Fruit fly (Drosophila melanogaster) whole organism, embryonic: ENCODE measurements around the gene CG5196.
A peak's percentile ranks its signal among the peaks of the same experiment; 100 is the strongest.

Experiments
- Ada2b ChIP-seq: fragments of 200-800 bp; sonication (Bioruptor generic); IDR thresholded peaks from 2 replicates; pipeline ENCODE4 v1.3.6; 2022; ENCODE audit warnings: missing biosample characterization, missing genetic modification characterization
- CG10274 ChIP-seq: fragments of 200-800 bp; sonication (Bioruptor generic); optimal IDR thresholded peaks from 3 replicates; lab custom pipeline; 2017; ENCODE audit warnings: missing biosample characterization, mild to moderate bottlenecking, missing genetic modification characterization
- CG10431 ChIP-seq: fragments of 200-800 bp; sonication (Bioruptor generic); optimal IDR thresholded peaks from 3 replicates; lab custom pipeline; 2018; ENCODE audit warnings: missing biosample characterization, mild to moderate bottlenecking, missing genetic modification characterization
- CG10654 ChIP-seq: fragments of 200-800 bp; sonication (Bioruptor generic); optimal IDR thresholded peaks from 2 replicates; lab custom pipeline; 2016; ENCODE audit warnings: missing biosample characterization, missing genetic modification characterization
- CG10959 ChIP-seq: fragments of 200-800 bp; sonication (Bioruptor generic); IDR thresholded peaks from 2 replicates; pipeline ENCODE4 v1.3.6; 2022; ENCODE audit warnings: missing biosample characterization, missing genetic modification characterization
- CG11696 ChIP-seq: fragments of 200-800 bp; sonication (Bioruptor generic); IDR thresholded peaks from 2 replicates; pipeline ENCODE4 v1.3.6; 2022; ENCODE audit warnings: missing biosample characterization, missing genetic modification characterization
- CG13296 ChIP-seq: fragments of 200-800 bp; sonication (Bioruptor generic); optimal IDR thresholded peaks from 3 replicates; lab custom pipeline; 2018; ENCODE audit warnings: missing biosample characterization, mild to moderate bottlenecking, missing genetic modification characterization
- CG13894 ChIP-seq: fragments of 200-800 bp; sonication (Bioruptor generic); optimal IDR thresholded peaks from 3 replicates; lab custom pipeline; 2018; ENCODE audit warnings: missing biosample characterization, mild to moderate bottlenecking, missing genetic modification characterization, moderate library complexity
- CG16815 ChIP-seq: fragments of 200-800 bp; sonication (Bioruptor generic); optimal IDR thresholded peaks from 3 replicates; lab custom pipeline; 2017; ENCODE audit warnings: missing biosample characterization, mild to moderate bottlenecking, missing genetic modification characterization
- CG2120 ChIP-seq: fragments of 200-800 bp; sonication (Bioruptor generic); optimal IDR thresholded peaks from 3 replicates; lab custom pipeline; 2016; ENCODE audit warnings: missing biosample characterization, missing genetic modification characterization
- CG2889 ChIP-seq: fragments of 200-800 bp; sonication (Bioruptor generic); IDR thresholded peaks from 3 replicates; pipeline ENCODE4 v1.3.6; 2022; ENCODE audit warnings: missing biosample characterization, missing genetic modification characterization
- CG7372 ChIP-seq: fragments of 200-800 bp; sonication (Bioruptor generic); IDR thresholded peaks from 2 replicates; pipeline ENCODE4 v1.3.6; 2022; ENCODE audit warnings: missing biosample characterization, missing genetic modification characterization
- CG9437 ChIP-seq: fragments of 200-800 bp; sonication (Bioruptor generic); optimal IDR thresholded peaks from 2 replicates; lab custom pipeline; 2018; ENCODE audit warnings: missing biosample characterization, mild to moderate bottlenecking, missing genetic modification characterization
- CG9932 ChIP-seq: fragments of 200-800 bp; sonication (Bioruptor generic); IDR thresholded peaks from 2 replicates; pipeline ENCODE4 v1.3.6; 2022; ENCODE audit warnings: missing biosample characterization, missing genetic modification characterization
- CTCF ChIP-seq: fragments of 200-800 bp; sonication (Bioruptor generic); optimal IDR thresholded peaks from 2 replicates; lab custom pipeline; 2017; ENCODE audit warnings: missing biosample characterization, mild to moderate bottlenecking, missing genetic modification characterization, moderate library complexity
- Camta ChIP-seq: fragments of 200-800 bp; sonication (Bioruptor generic); optimal IDR thresholded peaks from 2 replicates; lab custom pipeline; 2016; ENCODE audit warnings: missing biosample characterization, missing genetic modification characterization
- D ChIP-seq, 2 experiments: fragments of 200-800 bp in 1 of 2; fragments of >200 bp in 1 of 2; sonication (Bioruptor generic) in 1 of 2; optimal IDR thresholded peaks; 2 replicates in 1 of 2; 3 replicates in 1 of 2; lab custom pipeline; 2017; ENCODE audit warnings: mild to moderate bottlenecking in 1 of 2, missing biosample characterization in 1 of 2, missing genetic modification characterization in 1 of 2, missing genetic modification reagents in 1 of 2
- Dll ChIP-seq: fragments of 200-800 bp; sonication (Bioruptor generic); IDR thresholded peaks from 4 replicates; pipeline ENCODE4 v1.3.6; 2022; ENCODE audit warnings: missing biosample characterization, missing genetic modification characterization; ENCODE audit not compliant: partially characterized antibody
- H15 ChIP-seq: fragments of 200-800 bp; sonication (Bioruptor generic); IDR thresholded peaks from 3 replicates; pipeline ENCODE4 v1.3.6; 2022; ENCODE audit warnings: missing biosample characterization, missing genetic modification characterization
- Med ChIP-seq: fragments of 200-800 bp; sonication (Bioruptor generic); peaks from one replicate; lab custom pipeline; 2016; ENCODE audit warnings: missing biosample characterization, missing genetic modification characterization, mild to moderate bottlenecking, inconsistent platforms, moderate library complexity
- Oaz ChIP-seq: fragments of 200-800 bp; sonication (Bioruptor generic); IDR thresholded peaks from 2 replicates; pipeline ENCODE4 v1.3.6; 2022; ENCODE audit warnings: missing biosample characterization, missing genetic modification characterization
- Ptx1 ChIP-seq: fragments of 200-800 bp; sonication (Bioruptor generic); IDR thresholded peaks from 2 replicates; pipeline ENCODE4 v1.3.6; 2022; ENCODE audit warnings: missing biosample characterization, missing genetic modification characterization
- amos ChIP-seq: fragments of 200-800 bp; sonication (Bioruptor generic); IDR thresholded peaks from 2 replicates; pipeline ENCODE4 v1.3.6; 2022; ENCODE audit warnings: missing biosample characterization, missing genetic modification characterization; ENCODE audit not compliant: partially characterized antibody
- aop ChIP-seq: fragments of 200-800 bp; sonication (Bioruptor generic); IDR thresholded peaks from 2 replicates; pipeline ENCODE4 v1.3.6; 2022; ENCODE audit warnings: missing biosample characterization, missing genetic modification characterization
- bsh ChIP-seq, 2 experiments: fragments of 200-800 bp; sonication (Bioruptor generic); optimal IDR thresholded peaks; 2 replicates each; lab custom pipeline; 2017 to 2018; ENCODE audit warnings: mild to moderate bottlenecking in 2 of 2, missing biosample characterization in 2 of 2, missing genetic modification characterization in 2 of 2, moderate library complexity in 1 of 2
- cato ChIP-seq: fragments of 200-800 bp; sonication (Bioruptor generic); optimal IDR thresholded peaks from 2 replicates; lab custom pipeline; 2016; ENCODE audit warnings: missing biosample characterization, missing genetic modification characterization, borderline replicate concordance
- crc ChIP-seq: fragments of 200-800 bp; sonication (Bioruptor generic); optimal IDR thresholded peaks from 2 replicates; lab custom pipeline; 2016; ENCODE audit warnings: missing biosample characterization, missing genetic modification characterization
- dmrt99B ChIP-seq: fragments of 200-800 bp; sonication (Bioruptor generic); optimal IDR thresholded peaks from 2 replicates; lab custom pipeline; 2018; ENCODE audit warnings: missing biosample characterization, mild to moderate bottlenecking, missing genetic modification characterization, moderate library complexity
- dpn ChIP-seq, 2 experiments: fragments of 200-800 bp; sonication (Bioruptor generic); optimal IDR thresholded peaks; 3 replicates each; lab custom pipeline; 2016; ENCODE audit warnings: missing biosample characterization in 2 of 2, missing genetic modification characterization in 2 of 2
- exex ChIP-seq: fragments of 200-800 bp; sonication (Bioruptor generic); optimal IDR thresholded peaks from 4 replicates; lab custom pipeline; 2018; ENCODE audit warnings: missing biosample characterization, mild to moderate bottlenecking, missing genetic modification characterization, moderate library complexity
- fd3F ChIP-seq: fragments of 200-800 bp; sonication (Bioruptor generic); optimal IDR thresholded peaks from 2 replicates; lab custom pipeline; 2018; ENCODE audit warnings: missing biosample characterization, mild to moderate bottlenecking, missing genetic modification characterization, moderate library complexity
- gcm2 ChIP-seq: fragments of 200-800 bp; sonication (Bioruptor generic); optimal IDR thresholded peaks from 2 replicates; lab custom pipeline; 2016; ENCODE audit warnings: missing biosample characterization, missing genetic modification characterization
- grn ChIP-seq: fragments of 200-800 bp; sonication (Bioruptor generic); optimal IDR thresholded peaks from 3 replicates; lab custom pipeline; 2017; ENCODE audit warnings: missing biosample characterization, missing genetic modification characterization
- mirr ChIP-seq: fragments of 200-800 bp; sonication (Bioruptor generic); optimal IDR thresholded peaks from 3 replicates; lab custom pipeline; 2018; ENCODE audit warnings: missing biosample characterization, mild to moderate bottlenecking, missing genetic modification characterization
- nerfin-1 ChIP-seq: fragments of 200-800 bp; sonication (Bioruptor generic); optimal IDR thresholded peaks from 3 replicates; lab custom pipeline; 2019; ENCODE audit warnings: missing biosample characterization, mild to moderate bottlenecking, missing genetic modification characterization, moderate library complexity
- nom ChIP-seq: fragments of 200-800 bp; sonication (Bioruptor generic); optimal IDR thresholded peaks from 2 replicates; lab custom pipeline; 2017; ENCODE audit warnings: missing biosample characterization, missing genetic modification characterization, mild to moderate bottlenecking, moderate library complexity, missing genetic modification reagents
- row ChIP-seq: fragments of 200-800 bp; sonication (Bioruptor generic); IDR thresholded peaks from 3 replicates; pipeline ENCODE4 v1.3.6; 2022; ENCODE audit warnings: missing biosample characterization, missing genetic modification characterization
- stc ChIP-seq: fragments of 200-800 bp; sonication (Bioruptor generic); IDR thresholded peaks from 2 replicates; pipeline ENCODE4 v1.3.6; 2022; ENCODE audit warnings: missing biosample characterization, missing genetic modification characterization
- sug ChIP-seq: fragments of 200-800 bp; optimal IDR thresholded peaks from 2 replicates; lab custom pipeline; 2019; ENCODE audit warnings: missing biosample characterization, mild to moderate bottlenecking, missing genetic modification characterization, moderate library complexity
- tap ChIP-seq: fragments of 200-800 bp; optimal IDR thresholded peaks from 3 replicates; lab custom pipeline; 2019; ENCODE audit warnings: missing biosample characterization, mild to moderate bottlenecking, missing genetic modification characterization, moderate library complexity
- tgo ChIP-seq: fragments of 200-800 bp; sonication (Bioruptor generic); IDR thresholded peaks from 3 replicates; pipeline ENCODE4 v1.3.6; 2022; ENCODE audit warnings: missing biosample characterization, missing genetic modification characterization
- tll ChIP-seq, 2 experiments: fragments of 200-800 bp in 1 of 2; fragments of >200 bp in 1 of 2; sonication (Bioruptor generic) in 1 of 2; optimal IDR thresholded peaks; 2 replicates each; lab custom pipeline; 2017 to 2019; ENCODE audit warnings: missing biosample characterization in 2 of 2, missing genetic modification characterization in 2 of 2, mild to moderate bottlenecking in 1 of 2, moderate library complexity in 1 of 2
- z ChIP-seq: fragments of 200-800 bp; sonication (Bioruptor generic); IDR thresholded peaks from 3 replicates; pipeline ENCODE4 v1.3.6; 2022; ENCODE audit warnings: missing biosample characterization, missing genetic modification characterization
- zfh2 ChIP-seq: fragments of 200-800 bp; sonication (Bioruptor generic); optimal IDR thresholded peaks from 2 replicates; lab custom pipeline; 2016; ENCODE audit warnings: missing biosample characterization, missing genetic modification characterization

Gene CG5196

DNA sequence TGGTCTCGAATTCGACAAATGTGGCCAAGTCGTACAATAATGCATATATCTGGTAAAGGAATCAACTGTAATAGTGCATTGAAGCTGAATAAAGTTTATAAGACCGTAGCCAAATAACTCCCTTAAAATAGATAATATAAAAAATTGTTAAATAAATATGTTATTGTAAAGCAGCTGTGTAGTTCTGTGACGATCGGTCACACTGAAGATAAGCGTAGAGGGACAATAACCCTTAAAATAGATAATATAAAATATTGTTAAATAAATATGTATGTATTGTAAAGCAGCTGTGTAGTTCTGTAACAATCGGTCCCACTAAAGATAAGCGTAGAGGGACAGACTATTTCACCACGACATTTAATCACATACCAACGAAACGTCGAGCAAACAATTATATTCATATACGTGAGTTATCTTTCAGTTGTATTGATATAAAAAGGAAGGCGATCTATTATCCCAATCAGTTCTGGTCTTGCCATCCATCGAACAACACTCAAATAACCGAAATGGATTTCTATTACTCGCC is 32.8 kb upstream of the CG5196 start, which contains the start of gene GstD5 (continued):
- TF ChIP-seq CG16815 (GFP tag; lab: Kevin White, UChicago) (no peak), D (optimal IDR thresholded peaks at IDR 0.05; lab: Kevin White, UChicago) (no peak), D (GFP tag; optimal IDR thresholded peaks at IDR 0.05; lab: Kevin White, UChicago) (no peak), amos (GFP tag; lab: Robert Waterston, UW) (0 out of 2 replicates have a peak, but pooled peaks have one; percentile 8), nerfin-1 (tag; lab: Kevin White, UChicago) (no peak), CG10274 (GFP tag; lab: Kevin White, UChicago) (no peak), CG10431 (GFP tag; lab: Kevin White, UChicago) (no peak), Dll (GFP tag; lab: Robert Waterston, UW) (no peak), CG10654 (GFP tag; lab: Kevin White, UChicago) (no peak), cato (no peak), bsh (GFP tag; optimal IDR thresholded peaks at IDR 0.05; lab: Kevin White, UChicago) (no peak), CG9932 (GFP tag; lab: Robert Waterston, UW) (no peak)

DNA sequence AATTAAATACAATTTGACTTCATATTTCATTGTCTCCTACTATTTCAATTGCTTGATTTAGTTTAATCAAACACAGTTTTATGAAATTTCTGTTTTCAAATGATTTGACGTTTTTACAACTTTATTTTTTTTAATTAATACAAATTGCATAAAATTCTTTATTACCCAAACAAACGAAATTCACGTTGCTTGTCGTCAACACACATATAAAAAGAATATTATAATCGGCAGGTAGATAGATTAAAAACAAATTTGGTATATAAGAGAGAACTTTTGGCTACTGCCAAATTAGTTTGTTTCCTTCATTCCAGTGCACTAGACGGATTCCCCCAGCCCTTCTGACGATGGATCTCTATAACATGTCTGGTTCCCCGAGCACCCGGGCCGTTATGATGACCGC is 31.3 kb upstream of the CG5196 start, which contains the start of gene GstD6:
TSS of gene GstD6 (plus strand) at position 301 of the 400 bp plus-strand sequence.
- TF ChIP-seq crc (GFP tag; lab: Kevin White, UChicago) (no peak), zfh2 (GFP tag; lab: Kevin White, UChicago) (no peak), CG13296 (GFP tag; lab: Kevin White, UChicago) (no peak), aop (GFP tag; lab: Robert Waterston, UW) (no peak), exex (no peak), nom (GFP tag; lab: Kevin White, UChicago) (no peak), z (GFP tag; lab: Robert Waterston, UW) (no peak)

- no peak for TF ChIP-seq stc (GFP tag; lab: Robert Waterston, UW)
- TF ChIP-seq Med = no peak
Measured at dm6 chr3R:12378200-12378599, 29.9 kb upstream of the CG5196 start, which contains the start of gene GstD7. TSS of gene GstD7 (plus strand) at chr3R:12378500.

DNA sequence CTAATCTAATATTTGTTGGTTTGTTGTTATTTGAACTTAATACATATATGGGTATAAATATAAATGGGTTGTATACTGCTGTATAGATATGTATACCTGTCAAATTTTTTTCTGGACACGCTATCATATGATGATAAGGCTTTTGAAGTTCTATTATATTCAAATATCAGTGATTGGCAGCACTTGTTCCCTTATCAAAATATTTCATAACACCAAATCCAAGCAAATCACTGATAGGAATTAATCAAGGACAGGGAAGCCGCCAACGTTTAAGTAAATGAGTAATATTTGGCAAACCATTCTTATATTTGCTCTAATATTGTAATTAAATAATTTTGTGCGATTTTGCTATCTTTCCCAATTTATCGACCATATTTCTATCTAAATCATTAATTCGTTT is 28.9 kb upstream of the CG5196 start:
- TF ChIP-seq tgo (GFP tag; lab: Robert Waterston, UW) = no peak
- no peak for TF ChIP-seq gcm2 (GFP tag; lab: Kevin White, UChicago)
- no peak for TF ChIP-seq CG7372 (GFP tag; lab: Robert Waterston, UW)
- TF ChIP-seq dmrt99B (tag; lab: Kevin White, UChicago) = no peak
- no peak for TF ChIP-seq row (GFP tag; lab: Robert Waterston, UW)
- no peak for TF ChIP-seq CG2889 (GFP tag; lab: Robert Waterston, UW)
- peak; percentile 23 for TF ChIP-seq sug (tag; lab: Kevin White, UChicago)
- TF ChIP-seq Camta (GFP tag; lab: Kevin White, UChicago) = no peak
- no peak for TF ChIP-seq CG13894
- TF ChIP-seq tll (GFP tag; optimal IDR thresholded peaks at IDR 0.05; lab: Kevin White, UChicago) = no peak
- TF ChIP-seq Ada2b (GFP tag; lab: Robert Waterston, UW) = no peak
- no peak for TF ChIP-seq CG2120 (GFP tag; lab: Kevin White, UChicago)
- no peak for TF ChIP-seq tap (tag; lab: Kevin White, UChicago)
- no peak for TF ChIP-seq CG11696 (GFP tag; lab: Robert Waterston, UW)
- no peak for TF ChIP-seq Oaz
- peak; percentile 50 for TF ChIP-seq mirr
- peak; percentile 79 for TF ChIP-seq exex
- TF ChIP-seq CG10959 (GFP tag; lab: Robert Waterston, UW) = no peak
- peak; percentile 9 for TF ChIP-seq grn (GFP tag; lab: Kevin White, UChicago)
- TF ChIP-seq Ptx1 = no peak
- no peak for TF ChIP-seq dpn (GFP tag; optimal IDR thresholded peaks at IDR 0.05; lab: Kevin White, UChicago)
- TF ChIP-seq CG9437 (GFP tag; lab: Kevin White, UChicago) = no peak
- TF ChIP-seq fd3F (GFP tag; lab: Kevin White, UChicago) = no peak
- no peak for TF ChIP-seq H15 (GFP tag; lab: Robert Waterston, UW)
- no peak for TF ChIP-seq CTCF (GFP tag; lab: Kevin White, UChicago)
- TF ChIP-seq, all 482 proteins: peak for 4
